Worm (Caenorhabditis elegans) whole organism, L4 larva: ENCODE data around the gene K09H11.15.

Experiments used
- D1046.2 ChIP-seq: fragments of 200-800 bp; sonication (Bioruptor generic); IDR thresholded peaks from 2 replicates; pipeline ENCODE4 v1.3.6; 2022; ENCODE audit warnings: missing genetic modification characterization, missing compliant biosample characterization
- F37D6.2 ChIP-seq: sonication (generic microtip); optimal IDR thresholded peaks from 2 replicates; lab custom pipeline; 2016; ENCODE audit warnings: mild to moderate bottlenecking, missing genetic modification characterization, missing compliant biosample characterization
- T20F7.1 ChIP-seq: fragments of 200-800 bp; sonication (Bioruptor generic); optimal IDR thresholded peaks from 2 replicates; lab custom pipeline; 2018; ENCODE audit warnings: mild to moderate bottlenecking, missing genetic modification characterization, missing compliant biosample characterization
- T26A8.4 ChIP-seq: fragments of 200-800 bp; sonication (Bioruptor generic); IDR thresholded peaks from 2 replicates; pipeline ENCODE4 v1.3.6; 2022; ENCODE audit warnings: missing genetic modification characterization, missing compliant biosample characterization
- Y105C5A.15 ChIP-seq: fragments of 200-800 bp; sonication (Bioruptor generic); IDR thresholded peaks from 2 replicates; pipeline ENCODE4 v1.3.6; 2022; ENCODE audit warnings: missing genetic modification characterization, missing compliant biosample characterization
- Y48G9A.11 ChIP-seq: fragments of 200-800 bp; sonication (Bioruptor generic); IDR thresholded peaks from 2 replicates; pipeline ENCODE4 v1.3.6; 2022; ENCODE audit warnings: missing genetic modification reagents, missing genetic modification characterization, missing compliant biosample characterization
- Y5F2A.4 ChIP-seq: fragments of 200-800 bp; sonication (Bioruptor generic); optimal IDR thresholded peaks from 2 replicates; lab custom pipeline; 2018; ENCODE audit warnings: mild to moderate bottlenecking, missing genetic modification characterization, missing compliant biosample characterization
- Y75B8A.6 ChIP-seq: fragments of 200-800 bp; sonication (Bioruptor generic); IDR thresholded peaks from 2 replicates; pipeline ENCODE4 v1.3.6; 2022; ENCODE audit warnings: missing genetic modification reagents, missing genetic modification characterization, missing compliant biosample characterization
- ZK337.2 ChIP-seq: fragments of 200-800 bp; sonication (Bioruptor generic); IDR thresholded peaks from 2 replicates; pipeline ENCODE4 v1.3.6; 2022; ENCODE audit warnings: missing genetic modification reagents, missing genetic modification characterization, missing compliant biosample characterization
- aly-2 ChIP-seq: sonication (generic microtip); optimal IDR thresholded peaks from 2 replicates; lab custom pipeline; 2018; ENCODE audit warnings: missing biosample characterization, missing genetic modification characterization
- ama-1 ChIP-seq: fragments of 150-350 bp; optimal IDR thresholded peaks from 2 replicates; lab custom pipeline; 2014; ENCODE audit warnings: inconsistent platforms, mixed read lengths
- arid-1 ChIP-seq: fragments of 200-800 bp; sonication (Bioruptor generic); conservative IDR thresholded peaks from 2 replicates; pipeline ENCODE4 v1.3.6; 2022; ENCODE audit warnings: missing genetic modification reagents, missing genetic modification characterization, missing compliant biosample characterization
- ceh-32 ChIP-seq: sonication (generic microtip); optimal IDR thresholded peaks from 2 replicates; lab custom pipeline; 2016; ENCODE audit warnings: mild to moderate bottlenecking, missing genetic modification characterization, missing compliant biosample characterization; ENCODE audit not compliant: poor library complexity
- cey-2 ChIP-seq: sonication (generic microtip); optimal IDR thresholded peaks from 3 replicates; lab custom pipeline; 2017; ENCODE audit warnings: missing genetic modification characterization, mild to moderate bottlenecking, missing compliant biosample characterization, antibody characterized with exemption, borderline replicate concordance; ENCODE audit not compliant: insufficient read depth
- ctbp-1 ChIP-seq: fragments of 200-800 bp; sonication (Bioruptor generic); IDR thresholded peaks from 2 replicates; pipeline ENCODE4 v1.3.6; 2022; ENCODE audit warnings: missing genetic modification reagents, missing genetic modification characterization, missing compliant biosample characterization
- daf-12 ChIP-seq: fragments of 150-350 bp; optimal IDR thresholded peaks from 2 replicates; lab custom pipeline; 2014; ENCODE audit warnings: missing biosample characterization, missing genetic modification reagents, missing genetic modification characterization
- daf-8 ChIP-seq: fragments of 200-800 bp; sonication (Bioruptor generic); IDR thresholded peaks from 2 replicates; pipeline ENCODE4 v1.3.6; 2022; ENCODE audit warnings: missing genetic modification characterization, missing compliant biosample characterization
- dmd-6 ChIP-seq: fragments of 200-800 bp; sonication (Bioruptor generic); IDR thresholded peaks from 2 replicates; pipeline ENCODE4 v1.3.6; 2022; ENCODE audit warnings: missing genetic modification reagents, missing genetic modification characterization, missing compliant biosample characterization
- egl-27 ChIP-seq: sonication (generic microtip); optimal IDR thresholded peaks from 3 replicates; lab custom pipeline; 2017; ENCODE audit warnings: missing biosample characterization, missing genetic modification reagents, missing genetic modification characterization
- fkh-10 ChIP-seq: fragments of 150-350 bp; optimal IDR thresholded peaks from 2 replicates; lab custom pipeline; 2014; ENCODE audit warnings: missing biosample characterization, missing genetic modification reagents, missing genetic modification characterization
- fos-1 ChIP-seq: fragments of 150-350 bp; optimal IDR thresholded peaks from 2 replicates; lab custom pipeline; 2014; ENCODE audit warnings: missing biosample characterization, missing genetic modification characterization
- gei-8 ChIP-seq: fragments of 200-800 bp; sonication (Bioruptor generic); optimal IDR thresholded peaks from 2 replicates; lab custom pipeline; 2018; ENCODE audit warnings: mild to moderate bottlenecking, missing genetic modification characterization, missing compliant biosample characterization
- hif-1 ChIP-seq, 2 experiments: sonication (generic microtip); optimal IDR thresholded peaks; 2 replicates each; lab custom pipeline; 2016 to 2017; ENCODE audit warnings: missing compliant biosample characterization in 2 of 2, missing genetic modification characterization in 2 of 2, missing genetic modification reagents in 2 of 2, missing genotype in 2 of 2, mild to moderate bottlenecking in 1 of 2
- hlh-11 ChIP-seq: fragments of 200-800 bp; sonication (Bioruptor generic); optimal IDR thresholded peaks from 2 replicates; lab custom pipeline; 2018; ENCODE audit warnings: mild to moderate bottlenecking, missing genetic modification characterization, missing compliant biosample characterization
- hlh-30 ChIP-seq: sonication (generic microtip); optimal IDR thresholded peaks from 2 replicates; lab custom pipeline; 2017; ENCODE audit warnings: antibody characterized with exemption, mild to moderate bottlenecking, missing genetic modification characterization, missing compliant biosample characterization; ENCODE audit not compliant: insufficient read depth
- hmg-1.1 ChIP-seq: fragments of 200-800 bp; sonication (Bioruptor generic); IDR thresholded peaks from 2 replicates; pipeline ENCODE4 v1.3.6; 2022; ENCODE audit warnings: missing genetic modification reagents, missing genetic modification characterization, missing compliant biosample characterization
- jun-1 ChIP-seq: fragments of 150-350 bp; optimal IDR thresholded peaks from 2 replicates; lab custom pipeline; 2014; ENCODE audit warnings: missing biosample characterization, missing genetic modification reagents, missing genetic modification characterization
- lin-1 ChIP-seq: fragments of 200-800 bp; sonication (Bioruptor generic); IDR thresholded peaks from 2 replicates; pipeline ENCODE4 v1.3.6; 2022; ENCODE audit warnings: missing genetic modification reagents, missing genetic modification characterization, missing compliant biosample characterization
- lin-13 ChIP-seq: fragments of 150-350 bp; optimal IDR thresholded peaks from 2 replicates; lab custom pipeline; 2014; ENCODE audit warnings: missing biosample characterization, missing genetic modification reagents, missing genetic modification characterization
- lin-39 ChIP-seq: fragments of 150-350 bp; optimal IDR thresholded peaks from 2 replicates; lab custom pipeline; 2014; ENCODE audit warnings: missing biosample characterization, missing genetic modification reagents, missing genetic modification characterization
- lir-3 ChIP-seq: sonication (generic microtip); optimal IDR thresholded peaks from 2 replicates; lab custom pipeline; 2016; ENCODE audit warnings: mild to moderate bottlenecking, missing genetic modification characterization, missing compliant biosample characterization
- mdt-29 ChIP-seq: fragments of 200-800 bp; sonication (Bioruptor generic); IDR thresholded peaks from 2 replicates; pipeline ENCODE4 v1.3.6; 2022; ENCODE audit warnings: missing genetic modification reagents, missing genetic modification characterization, missing compliant biosample characterization
- mep-1 ChIP-seq: fragments of 150-350 bp; sonication (generic microtip); optimal IDR thresholded peaks from 3 replicates; lab custom pipeline; 2014; ENCODE audit warnings: missing biosample characterization, missing genetic modification characterization
- mxl-3 ChIP-seq: fragments of 200-800 bp; sonication (Bioruptor generic); optimal IDR thresholded peaks from 2 replicates; lab custom pipeline; 2018; ENCODE audit warnings: mild to moderate bottlenecking, missing genetic modification characterization, missing compliant biosample characterization
- nhr-11 ChIP-seq: fragments of 150-350 bp; optimal IDR thresholded peaks from 2 replicates; lab custom pipeline; 2014; ENCODE audit warnings: missing biosample characterization, missing genetic modification characterization
- nhr-25 ChIP-seq: sonication (generic microtip); optimal IDR thresholded peaks from 2 replicates; lab custom pipeline; 2017; ENCODE audit warnings: missing genetic modification characterization, mild to moderate bottlenecking, missing compliant biosample characterization, antibody characterized with exemption, moderate library complexity, borderline replicate concordance; ENCODE audit not compliant: insufficient read depth
- nhr-28 ChIP-seq: fragments of 150-350 bp; optimal IDR thresholded peaks from 2 replicates; lab custom pipeline; 2014; ENCODE audit warnings: missing biosample characterization, missing genetic modification characterization
- nhr-42 ChIP-seq: fragments of 200-800 bp; sonication (Bioruptor generic); IDR thresholded peaks from 2 replicates; pipeline ENCODE4 v1.3.6; 2022; ENCODE audit warnings: missing genetic modification characterization, missing compliant biosample characterization
- nhr-48 ChIP-seq: sonication (generic microtip); optimal IDR thresholded peaks from 2 replicates; lab custom pipeline; 2016; ENCODE audit warnings: mild to moderate bottlenecking, missing genetic modification characterization, missing compliant biosample characterization
- nhr-6 ChIP-seq: fragments of 150-350 bp; optimal IDR thresholded peaks from 2 replicates; lab custom pipeline; 2014; ENCODE audit warnings: missing biosample characterization, missing genetic modification characterization
- nhr-76 ChIP-seq: fragments of 150-350 bp; optimal IDR thresholded peaks from 2 replicates; lab custom pipeline; 2014; ENCODE audit warnings: missing biosample characterization, missing genetic modification characterization
- nhr-77 ChIP-seq: fragments of 150-350 bp; optimal IDR thresholded peaks from 2 replicates; lab custom pipeline; 2014; ENCODE audit warnings: missing biosample characterization, missing genetic modification characterization
- php-3 ChIP-seq: fragments of 200-800 bp; sonication (Bioruptor generic); IDR thresholded peaks from 2 replicates; pipeline ENCODE4 v1.3.6; 2022; ENCODE audit warnings: missing genetic modification reagents, missing genetic modification characterization, missing compliant biosample characterization
- snpc-4 ChIP-seq: fragments of 150-350 bp; optimal IDR thresholded peaks from 2 replicates; lab custom pipeline; 2014; ENCODE audit warnings: missing biosample characterization, missing genetic modification characterization
- spr-1 ChIP-seq: sonication (generic microtip); optimal IDR thresholded peaks from 2 replicates; lab custom pipeline; 2016; ENCODE audit warnings: mild to moderate bottlenecking, missing genetic modification characterization, missing compliant biosample characterization
- spr-3 ChIP-seq: fragments of 200-800 bp; sonication (Bioruptor generic); optimal IDR thresholded peaks from 2 replicates; lab custom pipeline; 2018; ENCODE audit warnings: mild to moderate bottlenecking, missing genetic modification characterization, missing compliant biosample characterization
- unc-62 ChIP-seq, 3 experiments: fragments of 150-350 bp in 1 of 3; sonication (generic microtip); optimal IDR thresholded peaks in 2 of 3; peaks in 1 of 3; 1 replicate in 1 of 3; 2 replicates in 2 of 3; lab custom pipeline; 2014 to 2017; ENCODE audit warnings: missing biosample characterization in 3 of 3, missing genetic modification characterization in 3 of 3, missing genetic modification reagents in 3 of 3, missing genotype in 1 of 3
- zag-1 ChIP-seq: fragments of 150-350 bp; optimal IDR thresholded peaks from 2 replicates; lab custom pipeline; 2014; ENCODE audit warnings: missing biosample characterization, missing genetic modification characterization
- zfp-2 ChIP-seq: sonication (generic microtip); optimal IDR thresholded peaks from 2 replicates; lab custom pipeline; 2016; ENCODE audit warnings: mild to moderate bottlenecking, missing genetic modification characterization, missing compliant biosample characterization
- zip-11 ChIP-seq: fragments of 200-800 bp; sonication (Bioruptor generic); IDR thresholded peaks from 2 replicates; pipeline ENCODE4 v1.3.6; 2022; ENCODE audit warnings: missing genetic modification characterization, missing compliant biosample characterization
- ztf-7 ChIP-seq: fragments of 150-350 bp; optimal IDR thresholded peaks from 2 replicates; lab custom pipeline; 2014; ENCODE audit warnings: missing biosample characterization, missing genetic modification characterization

The K09H11.15 gene

ce11 chrV:5684534-5684933 lies 46.1 kb downstream of the K09H11.15 start, which contains the start of the genes hmgs-1 and F25B4.4 (continued):
- TF ChIP-seq nhr-77 (tag; lab: Kevin White, UChicago) = peak; percentile 93
- TF ChIP-seq unc-62 (GFP tag; optimal IDR thresholded peaks at IDR 0.05 in 1 of 2; lab: Kevin White, UChicago) = peak in 1 of 2 experiments; percentile 83
- TF ChIP-seq unc-62 (tag; optimal IDR thresholded peaks at IDR 0.05; lab: Kevin White, UChicago) = no peak
- no peak for TF ChIP-seq lin-1 (GFP tag; lab: Robert Waterston, UW)
- no peak for TF ChIP-seq mdt-29 (GFP tag; lab: Robert Waterston, UW)
- TF ChIP-seq spr-1 (tag; lab: Kevin White, UChicago) = peak; percentile 48
- no peak for TF ChIP-seq snpc-4 (tag; lab: Kevin White, UChicago)
- TF ChIP-seq zip-11 (GFP tag; lab: Robert Waterston, UW) = no peak
- TF ChIP-seq hmg-1.1 (GFP tag; lab: Robert Waterston, UW) = peak; percentile 76
- TF ChIP-seq ztf-7 (tag; lab: Kevin White, UChicago) = no peak
- peak; percentile 73; the same call in 1 of the 2 replicates for TF ChIP-seq nhr-42 (GFP tag; lab: Robert Waterston, UW)
- TF ChIP-seq zag-1 (tag; lab: Kevin White, UChicago) = no peak
- peak in 1 of 2 experiments; percentile 83 for TF ChIP-seq hif-1 (tag; optimal IDR thresholded peaks at IDR 0.05; lab: Kevin White, UChicago)
- TF ChIP-seq daf-8 (GFP tag; lab: Robert Waterston, UW) = no peak
- TF ChIP-seq aly-2 (tag; lab: Kevin White, UChicago) = no peak
- peak; percentile 93 for TF ChIP-seq fkh-10 (GFP tag; lab: Kevin White, UChicago)
- TF ChIP-seq ctbp-1 (GFP tag; lab: Robert Waterston, UW) = peak; percentile 62
- TF ChIP-seq cey-2 = no peak
- TF ChIP-seq php-3 (GFP tag; lab: Robert Waterston, UW) = 0 out of 2 replicates have a peak, but pooled peaks have one; percentile 5
- TF ChIP-seq D1046.2 (GFP tag; lab: Robert Waterston, UW) = no peak
- peak; percentile 91 for TF ChIP-seq lin-13 (GFP tag; lab: Kevin White, UChicago)
- no peak for TF ChIP-seq lir-3
- TF ChIP-seq T20F7.1 (GFP tag; lab: Kevin White, UChicago) = peak; percentile 85
- peak; percentile 85 for TF ChIP-seq hlh-30
- no peak for TF ChIP-seq gei-8 (GFP tag; lab: Kevin White, UChicago)
- TF ChIP-seq Y105C5A.15 = no peak
- TF ChIP-seq Y5F2A.4 (GFP tag; lab: Kevin White, UChicago) = no peak
- TF ChIP-seq mxl-3 (GFP tag; lab: Kevin White, UChicago) = peak; percentile 10
- no peak for TF ChIP-seq ZK337.2 (GFP tag; lab: Robert Waterston, UW)
- peak; percentile 65 for TF ChIP-seq F37D6.2
- peak; percentile 64 for TF ChIP-seq jun-1
- peak; percentile 80 for TF ChIP-seq dmd-6 (GFP tag; lab: Robert Waterston, UW)
- TF ChIP-seq T26A8.4 = peak; percentile 73
- TF ChIP-seq hlh-11 (tag; lab: Kevin White, UChicago) = peak; percentile 83
- TF ChIP-seq daf-12 (tag; lab: Kevin White, UChicago) = no peak
- TF ChIP-seq Y75B8A.6 (GFP tag; lab: Robert Waterston, UW) = no peak
- no peak for TF ChIP-seq lin-39
- TF ChIP-seq nhr-76 (tag; lab: Kevin White, UChicago) = no peak
- TF ChIP-seq egl-27 (tag; lab: Kevin White, UChicago) = no peak
- TF ChIP-seq ceh-32 = no peak
- peak; percentile 62 for TF ChIP-seq ama-1
- TF ChIP-seq spr-3 = peak; percentile 61
- TF ChIP-seq Y48G9A.11 (GFP tag; lab: Robert Waterston, UW) = peak; percentile 49; the same call in 1 of the 2 replicates
- TF ChIP-seq nhr-28 = peak; percentile 73
- no peak for TF ChIP-seq fos-1 (tag; lab: Kevin White, UChicago)
- peak; percentile 33; the same call in 1 of the 2 replicates for TF ChIP-seq arid-1 (GFP tag; lab: Robert Waterston, UW)
- peak; percentile 91 for TF ChIP-seq nhr-6
- TF ChIP-seq nhr-25 (tag; lab: Kevin White, UChicago) = peak; percentile 50
- peak; percentile 49 for TF ChIP-seq nhr-48
- TF ChIP-seq zfp-2 = peak; percentile 67
- peak; percentile 95 for TF ChIP-seq mep-1 (tag; lab: Kevin White, UChicago)
- TF ChIP-seq nhr-11 (tag; lab: Kevin White, UChicago) = peak; percentile 95
